Worm (Caenorhabditis elegans) whole organism, mixed stage, embryonic: ENCODE data around the gene T01D3.1.

ENCODE experiments used
- bed-3 ChIP-seq: fragments of 200-800 bp; sonication (Bioruptor generic); optimal IDR thresholded peaks from 3 replicates; lab custom pipeline; 2018; ENCODE audit warnings: mild to moderate bottlenecking, missing genetic modification characterization, moderate library complexity, missing compliant biosample characterization
- blmp-1 ChIP-seq: fragments of 150-350 bp; optimal IDR thresholded peaks from 2 replicates; lab custom pipeline; 2014; ENCODE audit warnings: missing biosample characterization, missing genetic modification characterization
- ceh-39 ChIP-seq: fragments of 150-350 bp; optimal IDR thresholded peaks from 2 replicates; lab custom pipeline; 2014; ENCODE audit warnings: missing biosample characterization, missing genetic modification characterization
- ceh-43 ChIP-seq: fragments of 200-800 bp; sonication (Bioruptor generic); optimal IDR thresholded peaks from 2 replicates; lab custom pipeline; 2018; ENCODE audit warnings: mild to moderate bottlenecking, missing genetic modification characterization, moderate library complexity, missing compliant biosample characterization
- ceh-83 ChIP-seq: fragments of 200-800 bp; sonication (Bioruptor generic); optimal IDR thresholded peaks from 2 replicates; lab custom pipeline; 2018; ENCODE audit warnings: mild to moderate bottlenecking, missing genetic modification characterization, missing compliant biosample characterization
- ces-1 ChIP-seq: fragments of 150-350 bp; optimal IDR thresholded peaks from 2 replicates; lab custom pipeline; 2014; ENCODE audit warnings: missing biosample characterization, missing genetic modification reagents, missing genetic modification characterization
- cnd-1 ChIP-seq: fragments of 200-800 bp; sonication (Bioruptor generic); optimal IDR thresholded peaks from 2 replicates; lab custom pipeline; 2018; ENCODE audit warnings: mild to moderate bottlenecking, missing genetic modification characterization, missing compliant biosample characterization
- drap-1 ChIP-seq: fragments of 200-800 bp; sonication (Bioruptor generic); optimal IDR thresholded peaks from 3 replicates; lab custom pipeline; 2018; ENCODE audit warnings: mild to moderate bottlenecking, missing genetic modification characterization, missing compliant biosample characterization
- elt-1 ChIP-seq: sonication (generic microtip); optimal IDR thresholded peaks from 2 replicates; lab custom pipeline; 2017; ENCODE audit warnings: missing genetic modification characterization, mild to moderate bottlenecking, missing compliant biosample characterization, antibody characterized with exemption, moderate library complexity, borderline replicate concordance; ENCODE audit not compliant: insufficient read depth
- elt-3 ChIP-seq: fragments of 150-350 bp; optimal IDR thresholded peaks from 2 replicates; lab custom pipeline; 2014; ENCODE audit warnings: missing biosample characterization, missing genetic modification characterization
- ham-2 ChIP-seq: fragments of 200-800 bp; sonication (Bioruptor generic); optimal IDR thresholded peaks from 2 replicates; lab custom pipeline; 2018; ENCODE audit warnings: mild to moderate bottlenecking, missing genetic modification characterization, missing compliant biosample characterization
- lin-13 ChIP-seq: fragments of 150-350 bp; optimal IDR thresholded peaks from 2 replicates; lab custom pipeline; 2014; ENCODE audit warnings: missing biosample characterization, missing genetic modification characterization
- lin-32 ChIP-seq: fragments of 200-800 bp; sonication (Bioruptor generic); optimal IDR thresholded peaks from 2 replicates; lab custom pipeline; 2018; ENCODE audit warnings: mild to moderate bottlenecking, missing genetic modification characterization, missing compliant biosample characterization
- lsy-2 ChIP-seq: fragments of 150-350 bp; optimal IDR thresholded peaks from 2 replicates; lab custom pipeline; 2014; ENCODE audit warnings: missing biosample characterization, missing genetic modification characterization
- mep-1 ChIP-seq: fragments of 150-350 bp; optimal IDR thresholded peaks from 2 replicates; lab custom pipeline; 2017; ENCODE audit warnings: missing biosample characterization, missing genetic modification reagents, missing genetic modification characterization, inconsistent platforms
- mls-2 ChIP-seq: sonication (generic microtip); optimal IDR thresholded peaks from 2 replicates; lab custom pipeline; 2016; ENCODE audit warnings: mild to moderate bottlenecking, missing genetic modification characterization, moderate library complexity, missing compliant biosample characterization
- nhr-12 ChIP-seq: fragments of 150-350 bp; optimal IDR thresholded peaks from 2 replicates; lab custom pipeline; 2014; ENCODE audit warnings: missing biosample characterization, missing genetic modification characterization
- nhr-2 ChIP-seq: fragments of 150-350 bp; optimal IDR thresholded peaks from 2 replicates; lab custom pipeline; 2014; ENCODE audit warnings: missing biosample characterization, missing genetic modification characterization
- nhr-237 ChIP-seq: fragments of 150-350 bp; optimal IDR thresholded peaks from 2 replicates; lab custom pipeline; 2014; ENCODE audit warnings: missing biosample characterization, missing genetic modification characterization
- nhr-28 ChIP-seq: fragments of 150-350 bp; optimal IDR thresholded peaks from 2 replicates; lab custom pipeline; 2014; ENCODE audit warnings: missing biosample characterization, missing genetic modification characterization
- nhr-76 ChIP-seq: sonication (generic microtip); optimal IDR thresholded peaks from 2 replicates; lab custom pipeline; 2017; ENCODE audit warnings: missing biosample characterization, missing genetic modification characterization
- pha-4 ChIP-seq: fragments of 150-350 bp; optimal IDR thresholded peaks from 2 replicates; lab custom pipeline; 2018; ENCODE audit warnings: missing biosample characterization, missing genetic modification reagents, missing genetic modification characterization
- sem-2 ChIP-seq: fragments of 200-800 bp; sonication (Bioruptor generic); optimal IDR thresholded peaks from 2 replicates; lab custom pipeline; 2018; ENCODE audit warnings: mild to moderate bottlenecking, missing genetic modification characterization, missing compliant biosample characterization
- snpc-4 ChIP-seq: fragments of 150-350 bp; optimal IDR thresholded peaks from 2 replicates; lab custom pipeline; 2014; ENCODE audit warnings: missing biosample characterization, missing genetic modification characterization
- sptf-1 ChIP-seq: sonication (generic microtip); optimal IDR thresholded peaks from 2 replicates; lab custom pipeline; 2017; ENCODE audit warnings: mild to moderate bottlenecking, missing genetic modification characterization, moderate library complexity, missing compliant biosample characterization
- tbx-8 ChIP-seq: fragments of 200-800 bp; sonication (Bioruptor generic); optimal IDR thresholded peaks from 2 replicates; lab custom pipeline; 2018; ENCODE audit warnings: mild to moderate bottlenecking, missing genetic modification characterization, moderate library complexity, missing compliant biosample characterization
- unc-120 ChIP-seq: sonication (generic microtip); optimal IDR thresholded peaks from 2 replicates; lab custom pipeline; 2017; ENCODE audit warnings: missing genetic modification characterization, missing compliant biosample characterization; ENCODE audit not compliant: poor library complexity, severe bottlenecking
- unc-39 ChIP-seq: fragments of 150-350 bp; optimal IDR thresholded peaks from 2 replicates; lab custom pipeline; 2014; ENCODE audit warnings: missing biosample characterization, missing genetic modification characterization
- unc-62 ChIP-seq: fragments of 150-350 bp; optimal IDR thresholded peaks from 2 replicates; lab custom pipeline; 2014; ENCODE audit warnings: missing biosample characterization, missing genetic modification reagents, missing genetic modification characterization
- zip-8 ChIP-seq: fragments of 150-350 bp; optimal IDR thresholded peaks from 2 replicates; lab custom pipeline; 2014; ENCODE audit warnings: missing biosample characterization, missing genetic modification characterization
- ztf-11 ChIP-seq: fragments of 150-350 bp; optimal IDR thresholded peaks from 2 replicates; lab custom pipeline; 2014; ENCODE audit warnings: missing biosample characterization, missing genetic modification characterization

The T01D3.1 gene

DNA sequence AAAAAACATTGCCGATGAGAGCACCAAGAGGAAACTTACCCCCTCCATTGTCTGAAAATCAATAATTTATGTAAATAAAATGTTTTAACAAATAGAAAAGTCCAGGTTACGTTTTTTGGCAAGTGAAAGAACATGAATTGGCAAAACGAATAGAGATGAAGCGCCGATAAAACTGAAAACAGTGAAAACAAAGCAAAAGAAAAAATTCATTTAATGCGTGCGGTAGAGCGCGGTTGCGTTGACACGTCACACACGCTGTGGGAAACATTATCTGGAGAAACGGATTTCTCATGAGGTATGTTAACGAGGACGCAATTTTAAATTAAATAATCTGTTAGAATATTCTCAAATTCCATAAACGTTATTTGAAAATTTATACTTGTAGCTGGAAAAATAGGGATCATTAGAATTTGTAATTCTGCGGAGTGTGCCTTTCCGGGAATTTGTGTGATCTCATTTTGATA lies 25.6 kb downstream of the T01D3.1 start, which contains the start of gene zipt-9 (continued):
- TF ChIP-seq lin-32 (GFP tag; lab: Kevin White, UChicago) (peak; percentile 20), nhr-237 (tag; lab: Kevin White, UChicago) (peak; percentile 66), ham-2 (GFP tag; lab: Kevin White, UChicago) (no peak), elt-3 (tag; lab: Kevin White, UChicago) (no peak), nhr-76 (no peak), ces-1 (GFP tag; lab: Kevin White, UChicago) (no peak)

DNA sequence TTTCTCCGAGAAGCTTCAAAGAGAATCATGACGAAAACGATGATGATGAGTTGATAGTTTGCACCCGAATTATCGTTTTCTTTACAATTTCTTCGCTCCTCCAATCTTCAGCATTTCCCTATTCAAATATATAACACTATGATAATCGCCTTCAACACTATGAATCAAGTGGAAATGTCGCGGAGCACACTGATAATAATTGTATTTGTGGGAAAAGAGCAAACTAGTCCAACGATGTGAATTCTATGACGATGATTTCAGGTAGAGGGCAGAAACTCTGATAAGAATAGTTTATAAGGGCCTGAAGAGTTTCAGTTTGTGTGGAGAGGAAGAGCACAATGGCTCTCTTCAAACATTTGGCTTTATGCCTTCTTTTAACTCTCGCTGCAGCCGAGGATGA lies 26.8 kb downstream of the T01D3.1 start, which contains the start of gene T01D3.6:
Gene T01D3.6, plus strand, starts transcription at position 294 of the 400 bp plus-strand sequence.
- TF ChIP-seq cnd-1 (tag; lab: Kevin White, UChicago) (no peak), elt-3 (tag; lab: Kevin White, UChicago) (no peak), nhr-2 (tag; lab: Kevin White, UChicago) (no peak), ceh-39 (no peak), sem-2 (GFP tag; lab: Kevin White, UChicago) (no peak), unc-39 (tag; lab: Kevin White, UChicago) (no peak), ztf-11 (tag; lab: Kevin White, UChicago) (no peak), mep-1 (tag; lab: Kevin White, UChicago) (no peak), blmp-1 (no peak), bed-3 (GFP tag; lab: Kevin White, UChicago) (no peak), lsy-2 (tag; lab: Kevin White, UChicago) (no peak), nhr-237 (tag; lab: Kevin White, UChicago) (no peak), pha-4 (tag; lab: Kevin White, UChicago) (no peak), unc-62 (GFP tag; lab: Kevin White, UChicago) (no peak), lin-13 (tag; lab: Kevin White, UChicago) (no peak)

DNA sequence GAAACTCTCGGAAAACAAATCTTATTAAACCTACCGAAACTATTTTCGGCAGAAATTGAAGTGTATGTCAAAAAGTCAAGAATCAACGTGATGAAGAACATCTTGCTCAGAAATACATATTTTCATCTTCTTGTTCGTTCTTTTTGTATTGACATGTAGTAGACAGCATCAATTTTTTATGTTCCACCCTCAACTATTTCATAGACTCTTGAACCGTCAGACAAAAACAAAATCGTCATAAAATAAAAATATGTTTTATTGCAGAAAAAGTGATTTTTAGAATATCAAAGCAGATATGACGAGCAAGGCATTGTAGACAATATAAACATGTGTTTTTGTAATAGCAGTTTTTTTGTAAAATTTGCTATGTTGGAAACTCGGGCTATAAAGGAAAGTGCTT lies 35.1 kb downstream of the T01D3.1 start, which contains the start of gene F35E12.2:
Gene F35E12.2, minus strand, starts transcription at position 101 of the 400 bp plus-strand sequence.
- no peak for TF ChIP-seq ceh-83 (GFP tag; lab: Kevin White, UChicago)
- TF ChIP-seq cnd-1 (tag; lab: Kevin White, UChicago), result no peak
- no peak for TF ChIP-seq ceh-43
- no peak for TF ChIP-seq sem-2 (GFP tag; lab: Kevin White, UChicago)
- no peak for TF ChIP-seq mep-1 (tag; lab: Kevin White, UChicago)
- TF ChIP-seq elt-3 (tag; lab: Kevin White, UChicago), result no peak

DNA sequence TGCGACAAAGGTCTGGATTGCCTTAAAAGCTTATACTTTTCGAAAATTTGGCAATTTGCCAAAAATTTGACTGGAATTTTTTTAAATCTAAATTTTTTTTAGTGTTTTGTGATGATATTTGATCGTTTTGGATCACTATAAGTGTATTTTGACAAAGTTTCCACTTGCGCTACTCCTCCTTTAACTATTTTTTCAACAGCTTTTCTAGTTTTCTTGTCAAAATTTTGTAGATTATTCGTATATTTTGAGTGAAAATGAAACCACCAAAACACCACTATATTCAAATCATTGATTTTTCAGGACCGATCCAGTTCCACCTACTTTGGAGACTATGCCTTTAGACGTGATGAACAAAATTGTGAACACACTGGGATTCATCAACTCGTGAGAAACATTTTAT lies 35.9 kb downstream of the T01D3.1 start, which contains the start of gene fbxa-181:
Gene fbxa-181, plus strand, starts transcription at position 301 of the 400 bp plus-strand sequence.
- TF ChIP-seq bed-3 (GFP tag; lab: Kevin White, UChicago) (no peak), drap-1 (GFP tag; lab: Kevin White, UChicago) (no peak), mls-2 (no peak), tbx-8 (GFP tag; lab: Kevin White, UChicago) (no peak), snpc-4 (tag; lab: Kevin White, UChicago) (no peak), lin-32 (GFP tag; lab: Kevin White, UChicago) (no peak), elt-1 (tag; lab: Kevin White, UChicago) (no peak), elt-3 (tag; lab: Kevin White, UChicago) (no peak), ceh-83 (GFP tag; lab: Kevin White, UChicago) (no peak), zip-8 (no peak), nhr-2 (tag; lab: Kevin White, UChicago) (no peak), sptf-1 (tag; lab: Kevin White, UChicago) (no peak), sem-2 (GFP tag; lab: Kevin White, UChicago) (no peak), pha-4 (tag; lab: Kevin White, UChicago) (no peak)

DNA sequence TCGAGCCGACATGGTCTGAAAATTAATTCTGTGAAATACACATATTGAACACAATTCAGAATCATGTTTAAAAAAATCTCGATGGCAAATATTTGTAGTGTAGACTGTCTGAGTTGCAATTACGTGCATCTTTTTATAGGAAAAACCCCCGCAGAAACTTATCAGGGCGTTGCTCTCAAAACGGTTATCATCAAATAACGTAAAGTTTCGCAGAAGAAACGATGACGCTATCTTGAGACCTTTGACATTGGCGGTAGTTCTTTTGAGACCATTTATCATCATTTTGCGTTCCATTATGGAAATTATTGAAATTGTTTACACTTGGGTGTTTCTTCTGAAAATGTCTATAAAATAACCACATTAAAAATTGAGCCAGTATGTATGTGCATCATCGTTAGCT lies 41.1 kb downstream of the T01D3.1 start, which contains the start of gene dct-17:
Gene dct-17, minus strand, starts transcription at position 23 of the 400 bp plus-strand sequence.
- TF ChIP-seq nhr-2 (tag; lab: Kevin White, UChicago) (no peak), lin-13 (tag; lab: Kevin White, UChicago) (no peak), pha-4 (tag; lab: Kevin White, UChicago) (no peak), drap-1 (GFP tag; lab: Kevin White, UChicago) (no peak), snpc-4 (tag; lab: Kevin White, UChicago) (no peak), blmp-1 (no peak), nhr-28 (tag; lab: Kevin White, UChicago) (no peak), unc-62 (GFP tag; lab: Kevin White, UChicago) (no peak), mep-1 (tag; lab: Kevin White, UChicago) (no peak), ceh-83 (GFP tag; lab: Kevin White, UChicago) (no peak), unc-120 (tag; lab: Kevin White, UChicago) (no peak), sptf-1 (tag; lab: Kevin White, UChicago) (no peak), ham-2 (GFP tag; lab: Kevin White, UChicago) (no peak), elt-3 (tag; lab: Kevin White, UChicago) (no peak), ceh-43 (no peak), nhr-237 (tag; lab: Kevin White, UChicago) (no peak), ztf-11 (tag; lab: Kevin White, UChicago) (no peak), lsy-2 (tag; lab: Kevin White, UChicago) (no peak), tbx-8 (GFP tag; lab: Kevin White, UChicago) (no peak), nhr-12 (tag; lab: Kevin White, UChicago) (no peak)
